Fruit fly (Drosophila melanogaster) whole organism, wandering third instar larva: ENCODE measurements around the gene CG3902.

Source experiments
- Abd-B ChIP-seq: fragments of >200 bp; optimal IDR thresholded peaks from 2 replicates; lab custom pipeline; 2017; ENCODE audit warnings: missing biosample characterization, missing genetic modification characterization
- CG9705 ChIP-seq: fragments of 200-800 bp; sonication (Bioruptor generic); optimal IDR thresholded peaks from 2 replicates; lab custom pipeline; 2018; ENCODE audit warnings: missing biosample characterization, mild to moderate bottlenecking, missing genetic modification characterization
- GATAd ChIP-seq: sonication (Bioruptor generic); optimal IDR thresholded peaks from 2 replicates; lab custom pipeline; 2016; ENCODE audit warnings: missing biosample characterization, missing genetic modification characterization
- Hr78 ChIP-seq: fragments of >200 bp; optimal IDR thresholded peaks from 2 replicates; lab custom pipeline; 2017; ENCODE audit warnings: missing biosample characterization, missing genetic modification characterization
- Jra ChIP-seq: sonication (Bioruptor generic); optimal IDR thresholded peaks from 2 replicates; lab custom pipeline; 2016; ENCODE audit warnings: missing biosample characterization, missing genetic modification characterization
- Mio ChIP-seq: sonication (Bioruptor generic); optimal IDR thresholded peaks from 2 replicates; lab custom pipeline; 2016; ENCODE audit warnings: missing biosample characterization, missing genetic modification characterization
- OdsH ChIP-seq: fragments of 200-800 bp; sonication (Bioruptor generic); optimal IDR thresholded peaks from 2 replicates; lab custom pipeline; 2016; ENCODE audit warnings: missing biosample characterization, mild to moderate bottlenecking, missing genetic modification characterization
- Sp1 ChIP-seq: fragments of 200-800 bp; sonication (Bioruptor generic); optimal IDR thresholded peaks from 3 replicates; lab custom pipeline; 2019; ENCODE audit warnings: missing biosample characterization, mild to moderate bottlenecking, missing genetic modification characterization, moderate library complexity
- br ChIP-seq: fragments of 200-800 bp; sonication (Bioruptor generic); optimal IDR thresholded peaks from 2 replicates; lab custom pipeline; 2016; ENCODE audit warnings: missing biosample characterization, missing genetic modification characterization
- ey ChIP-seq: fragments of 200-800 bp; sonication (Bioruptor generic); optimal IDR thresholded peaks from 2 replicates; lab custom pipeline; 2016; ENCODE audit warnings: missing biosample characterization, missing genetic modification characterization
- pan ChIP-seq: fragments of >200 bp; optimal IDR thresholded peaks from 2 replicates; lab custom pipeline; 2017
- usp ChIP-seq: fragments of >200 bp; optimal IDR thresholded peaks from 2 replicates; lab custom pipeline; 2017; ENCODE audit warnings: missing biosample characterization, missing genetic modification characterization

dm6 chr3L:18911082-18911481 is 13.0 kb upstream of the CG3902 start, which contains the start of gene Ir75d:
- TF ChIP-seq ey (GFP tag; lab: Kevin White, UChicago) (no peak), Hr78 (GFP tag; lab: Kevin White, UChicago) (no peak), usp (GFP tag; lab: Kevin White, UChicago) (no peak), br (no peak), Jra (GFP tag; lab: Kevin White, UChicago) (no peak), Abd-B (GFP tag; lab: Kevin White, UChicago) (no peak), Sp1 (no peak), Mio (GFP tag; lab: Kevin White, UChicago) (no peak), OdsH (GFP tag; lab: Kevin White, UChicago) (no peak), pan (lab: Kevin White, UChicago) (no peak), CG9705 (GFP tag; lab: Kevin White, UChicago) (no peak), GATAd (GFP tag; lab: Kevin White, UChicago) (no peak)
